Fruit fly (Drosophila melanogaster): ENCODE data around the gene CG13282.

The CG13282 gene

dm6 chr2L:16790671-16791270 is 43.5 kb downstream of the CG13282 start, which contains the start of gene Cyt-b5-r (continued):
- peak; percentile 77 for TF ChIP-seq Adf1 (GFP tag; IDR thresholded peaks at IDR 0.05)
- 0 out of 2 replicates have a peak, but pooled peaks have one; percentile 6 for TF ChIP-seq sens-2 (GFP tag; IDR thresholded peaks at IDR 0.05)
- TF ChIP-seq Ets65A (GFP tag): peak; percentile 66
- TF ChIP-seq CG2678 (tag; optimal IDR thresholded peaks at IDR 0.05): peak; percentile 31
- no peak for TF ChIP-seq lmd (GFP tag; IDR thresholded peaks at IDR 0.05)
- TF ChIP-seq p53 (GFP tag; optimal IDR thresholded peaks at IDR 0.05): no peak
- peak in 1 of 2 experiments; percentile 56 for TF ChIP-seq Hr78 (GFP tag; optimal IDR thresholded peaks at IDR 0.05)
- peak; percentile 26 for TF ChIP-seq Hand (GFP tag; optimal IDR thresholded peaks at IDR 0.05)
- TF ChIP-seq Sox100B (GFP tag; optimal IDR thresholded peaks at IDR 0.05): no peak
- TF ChIP-seq grn (GFP tag; optimal IDR thresholded peaks at IDR 0.05): peak; percentile 62
- TF ChIP-seq exex (tag; optimal IDR thresholded peaks at IDR 0.05): peak; percentile 94
- peak; percentile 55 for TF ChIP-seq CG1233 (GFP tag; optimal IDR thresholded peaks at IDR 0.05)
- TF ChIP-seq sd (tag; optimal IDR thresholded peaks at IDR 0.05): peak; percentile 58
- no peak for TF ChIP-seq Jarid2 (GFP tag; optimal IDR thresholded peaks at IDR 0.05)
- TF ChIP-seq CG3281 (GFP tag; optimal IDR thresholded peaks at IDR 0.05): peak; percentile 1

dm6 chr2L:16789880-16790279 is 44.4 kb downstream of the CG13282 start:
- no peak for TF ChIP-seq toy (GFP tag; IDR thresholded peaks at IDR 0.05)
- TF ChIP-seq Scr (GFP tag; IDR thresholded peaks at IDR 0.05; ENCODE audit: partially characterized antibody): no peak
- TF ChIP-seq unpg (GFP tag; optimal IDR thresholded peaks at IDR 0.05): no peak
- TF ChIP-seq CG17361 (GFP tag; IDR thresholded peaks at IDR 0.05): no peak
- no peak for TF ChIP-seq slbo (GFP tag; IDR thresholded peaks at IDR 0.05)
- TF ChIP-seq cwo (GFP tag; optimal IDR thresholded peaks at IDR 0.05): peak; percentile 87
- no peak for TF ChIP-seq Dip2 (GFP tag; IDR thresholded peaks at IDR 0.05)
- no peak for TF ChIP-seq Aef1 (GFP tag; IDR thresholded peaks at IDR 0.05)
- no peak for TF ChIP-seq CG4707 (GFP tag; optimal IDR thresholded peaks at IDR 0.05)
- no peak for TF ChIP-seq CG9817 (tag; optimal IDR thresholded peaks at IDR 0.05)
- no peak for TF ChIP-seq her (GFP tag; optimal IDR thresholded peaks at IDR 0.05)
- TF ChIP-seq gsb (GFP tag; IDR thresholded peaks at IDR 0.05): no peak
- TF ChIP-seq Rfx (GFP tag; IDR thresholded peaks at IDR 0.05): no peak
- no peak for TF ChIP-seq CG4820 (GFP tag; optimal IDR thresholded peaks at IDR 0.05)
- TF ChIP-seq sug (tag; optimal IDR thresholded peaks at IDR 0.05): peak; percentile 80
- no peak for TF ChIP-seq CG34376 (GFP tag; optimal IDR thresholded peaks at IDR 0.05)
- no peak for TF ChIP-seq Sry-δ (GFP tag; optimal IDR thresholded peaks at IDR 0.05)
- TF ChIP-seq CG8388 (GFP tag; optimal IDR thresholded peaks at IDR 0.05): no peak
- no peak for TF ChIP-seq CG6254 (GFP tag; optimal IDR thresholded peaks at IDR 0.05)
- no peak for TF ChIP-seq stwl (tag; optimal IDR thresholded peaks at IDR 0.05)
- no peak for TF ChIP-seq Hsf (GFP tag; optimal IDR thresholded peaks at IDR 0.05)
- TF ChIP-seq dysf (GFP tag; IDR thresholded peaks at IDR 0.05): no peak
- peak; percentile 68 for TF ChIP-seq mirr (GFP tag; optimal IDR thresholded peaks at IDR 0.05)
- no peak for TF ChIP-seq Adf1 (GFP tag; IDR thresholded peaks at IDR 0.05)
- TF ChIP-seq insv (GFP tag; optimal IDR thresholded peaks at IDR 0.05): no peak
- TF ChIP-seq CG12942 (GFP tag; optimal IDR thresholded peaks at IDR 0.05): no peak
- no peak for TF ChIP-seq NC2α (GFP tag; optimal IDR thresholded peaks at IDR 0.05)
- TF ChIP-seq chm (GFP tag; IDR thresholded peaks at IDR 0.05): no peak
- no peak for TF ChIP-seq Elba2 (GFP tag; optimal IDR thresholded peaks at IDR 0.05)
- TF ChIP-seq CG2116 (GFP tag; optimal IDR thresholded peaks at IDR 0.05): no peak
- TF ChIP-seq Nf-YC (tag; optimal IDR thresholded peaks at IDR 0.05): no peak
- TF ChIP-seq exex (tag; optimal IDR thresholded peaks at IDR 0.05): peak; percentile 78
- TF ChIP-seq tap (tag; optimal IDR thresholded peaks at IDR 0.05): no peak
- no peak for TF ChIP-seq CG18619 (GFP tag; optimal IDR thresholded peaks at IDR 0.05)
- TF ChIP-seq caup (GFP tag; optimal IDR thresholded peaks at IDR 0.05; ENCODE audit: severe bottlenecking): no peak
- peak; percentile 9 for TF ChIP-seq sd (tag; optimal IDR thresholded peaks at IDR 0.05)
- TF ChIP-seq scrt (GFP tag; optimal IDR thresholded peaks at IDR 0.05): no peak
